Worm (Caenorhabditis elegans) whole organism, L1 larva: ENCODE results near the gene flp-23.

Experiments used
- egl-27 ChIP-seq, 2 experiments: fragments of 150-350 bp in 1 of 2; sonication (generic microtip); optimal IDR thresholded peaks; 3 replicates each; lab custom pipeline; 2017 to 2018; ENCODE audit warnings: missing biosample characterization in 2 of 2, missing genetic modification characterization in 2 of 2, missing genetic modification reagents in 2 of 2
- mdl-1 ChIP-seq, 2 experiments: fragments of 150-350 bp; optimal IDR thresholded peaks; 2 replicates each; lab custom pipeline; 2014 to 2017; ENCODE audit warnings: missing biosample characterization in 2 of 2, missing genetic modification characterization in 2 of 2, inconsistent platforms in 1 of 2
- nhr-28 ChIP-seq: fragments of 150-350 bp; optimal IDR thresholded peaks from 2 replicates; lab custom pipeline; 2014; ENCODE audit warnings: missing biosample characterization, missing genetic modification characterization

ce11 chrIII:8696680-8697079, 46.1 kb downstream of the flp-23 start:
- TF ChIP-seq egl-27 (tag; optimal IDR thresholded peaks at IDR 0.05; lab: Kevin White, UChicago) (no peak), mdl-1 (tag; optimal IDR thresholded peaks at IDR 0.05; lab: Kevin White, UChicago) (no peak), nhr-28 (tag; lab: Kevin White, UChicago) (no peak)
